Worm (Caenorhabditis elegans) whole organism, midembryonic: ENCODE measurements around the gene ceh-38.
A peak's percentile ranks its signal among the peaks of the same experiment; 100 is the strongest.
"Not testable (repeated sequence)": the region's sequence is repeated elsewhere in the genome, so short reads cannot be mapped to it uniquely, and the experiment has no call there.

Experiments used
- T22C8.4 ChIP-seq: fragments of 200-800 bp; sonication (Bioruptor generic); IDR thresholded peaks from 2 replicates; pipeline ENCODE4 v1.3.6; 2022; ENCODE audit warnings: missing genetic modification characterization, missing compliant biosample characterization
- cog-1 ChIP-seq: sonication (generic microtip); optimal IDR thresholded peaks from 2 replicates; lab custom pipeline; 2016; ENCODE audit warnings: missing genetic modification characterization, missing compliant biosample characterization
- flt-1 ChIP-seq: fragments of 200-800 bp; sonication (Bioruptor generic); IDR thresholded peaks from 2 replicates; pipeline ENCODE4 v1.3.6; 2022; ENCODE audit warnings: missing genetic modification characterization, missing compliant biosample characterization
- klf-2 ChIP-seq: fragments of 200-800 bp; sonication (Bioruptor generic); conservative IDR thresholded peaks from 2 replicates; pipeline ENCODE4 v1.3.6; 2022; ENCODE audit warnings: missing genetic modification reagents, missing genetic modification characterization, missing compliant biosample characterization
- med-1 ChIP-seq: sonication (generic microtip); optimal IDR thresholded peaks from 2 replicates; lab custom pipeline; 2017; ENCODE audit warnings: missing genetic modification characterization, mild to moderate bottlenecking, missing compliant biosample characterization, antibody characterized with exemption, missing genetic modification reagents; ENCODE audit not compliant: insufficient read depth
- ref-1 ChIP-seq: fragments of 200-800 bp; sonication (Bioruptor generic); conservative IDR thresholded peaks from 2 replicates; pipeline ENCODE4 v1.3.6; 2022; ENCODE audit warnings: missing genetic modification reagents, missing genetic modification characterization, missing compliant biosample characterization
- tab-1 ChIP-seq: fragments of 200-800 bp; sonication (Bioruptor generic); IDR thresholded peaks from 2 replicates; pipeline ENCODE4 v1.3.6; 2022; ENCODE audit warnings: missing genetic modification characterization, missing compliant biosample characterization
- ztf-23 ChIP-seq: fragments of 200-800 bp; sonication (Bioruptor generic); IDR thresholded peaks from 2 replicates; pipeline ENCODE4 v1.3.6; 2022; ENCODE audit warnings: missing genetic modification reagents, missing genetic modification characterization, missing compliant biosample characterization
- ztf-29 ChIP-seq: fragments of 200-800 bp; sonication (Bioruptor generic); IDR thresholded peaks from 2 replicates; pipeline ENCODE4 v1.3.6; 2022; ENCODE audit warnings: missing genetic modification reagents, missing genetic modification characterization, missing compliant biosample characterization

The ceh-38 gene

DNA sequence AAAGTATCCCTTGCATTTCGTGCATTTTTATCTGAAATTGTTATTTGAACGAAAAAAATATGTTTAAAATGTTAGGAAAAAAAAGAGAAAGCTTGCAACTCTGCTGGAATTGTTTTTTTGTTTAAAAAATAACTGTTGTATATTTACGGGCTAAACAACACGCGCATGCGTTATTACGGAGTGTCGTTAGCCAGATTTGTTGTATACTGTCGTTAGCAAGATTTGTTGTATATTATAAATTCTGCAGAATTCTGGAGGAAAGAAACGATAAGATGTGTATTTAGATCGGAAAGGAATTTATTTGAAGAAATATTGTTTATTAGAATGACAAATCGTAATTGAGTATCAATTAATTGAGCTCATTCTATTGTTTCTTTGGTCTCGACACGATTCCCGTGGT, 16.3 kb downstream of the ceh-38 start, which contains the start of gene eif-2Bgamma:
Gene eif-2Bgamma (minus strand): TSS at position 31 of the 400 bp plus-strand sequence.
- TF ChIP-seq tab-1 (GFP tag; lab: Robert Waterston, UW) = no peak
- TF ChIP-seq med-1 (GFP tag; lab: Kevin White, UChicago) = no peak
- TF ChIP-seq klf-2 (GFP tag; lab: Robert Waterston, UW) = no peak
- TF ChIP-seq ztf-29 (GFP tag; lab: Robert Waterston, UW) = no peak
- no peak for TF ChIP-seq flt-1 (GFP tag; lab: Robert Waterston, UW)
- TF ChIP-seq T22C8.4 = no peak
- TF ChIP-seq cog-1 (tag; lab: Kevin White, UChicago) = no peak
- TF ChIP-seq ref-1 (GFP tag; lab: Robert Waterston, UW) = no peak
- no peak for TF ChIP-seq ztf-23

- TF ChIP-seq T22C8.4 (no peak), med-1 (GFP tag; lab: Kevin White, UChicago) (no peak), ztf-29 (GFP tag; lab: Robert Waterston, UW) (no peak; the same call in 1 of the 2 replicates), flt-1 (GFP tag; lab: Robert Waterston, UW) (peak; percentile 68), cog-1 (tag; lab: Kevin White, UChicago) (no peak), klf-2 (GFP tag; lab: Robert Waterston, UW) (no peak; the same call in 1 of the 2 replicates), ref-1 (GFP tag; lab: Robert Waterston, UW) (peak; percentile 4; the same call in 1 of the 2 replicates)
These were observed 16.9 kb downstream of the ceh-38 start for ce11 chrII:6968191-6968675.

- no peak for TF ChIP-seq ref-1 (GFP tag; lab: Robert Waterston, UW)
These were observed 19.2 kb downstream of the ceh-38 start, which contains the start of gene C15F1.5 for ce11 chrII:6970515-6970914. Gene C15F1.5, minus strand, starts transcription at chrII:6970615.

DNA sequence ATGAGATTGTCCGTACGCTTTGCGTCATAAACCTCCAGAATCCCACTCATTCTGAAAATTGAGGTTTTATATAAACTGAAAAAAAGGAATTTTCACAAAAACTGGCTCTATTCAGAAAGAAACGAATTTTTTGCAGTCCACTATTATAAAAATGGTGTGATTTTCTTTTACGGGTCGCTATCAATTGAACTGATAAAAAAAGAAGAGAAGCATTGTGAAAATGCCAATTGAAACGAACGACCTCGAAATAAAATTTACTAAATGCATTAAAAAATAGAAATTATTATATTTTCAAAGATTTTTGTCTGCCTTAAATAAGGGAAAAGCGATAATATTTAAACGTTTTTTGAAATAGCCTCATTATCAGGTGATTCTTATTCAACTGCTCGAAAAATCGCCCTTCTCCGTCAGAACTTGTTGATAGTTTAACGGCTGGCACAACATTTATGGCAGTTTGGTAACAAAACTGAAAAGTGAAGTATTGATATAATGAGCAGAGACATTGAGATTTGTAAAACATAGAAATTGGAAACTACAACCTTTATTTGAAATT, 20.9 kb downstream of the ceh-38 start, which contains the start of gene art-1:
Gene art-1 (minus strand): TSS at position 51 of the 553 bp plus-strand sequence.
- no peak for TF ChIP-seq T22C8.4
- TF ChIP-seq flt-1 (GFP tag; lab: Robert Waterston, UW) = no peak
- no peak for TF ChIP-seq ztf-23
- TF ChIP-seq cog-1 (tag; lab: Kevin White, UChicago) = no peak
- no peak for TF ChIP-seq ztf-29 (GFP tag; lab: Robert Waterston, UW)
- TF ChIP-seq klf-2 (GFP tag; lab: Robert Waterston, UW) = no peak
- TF ChIP-seq tab-1 (GFP tag; lab: Robert Waterston, UW) = no peak
- no peak for TF ChIP-seq med-1 (GFP tag; lab: Kevin White, UChicago)

DNA sequence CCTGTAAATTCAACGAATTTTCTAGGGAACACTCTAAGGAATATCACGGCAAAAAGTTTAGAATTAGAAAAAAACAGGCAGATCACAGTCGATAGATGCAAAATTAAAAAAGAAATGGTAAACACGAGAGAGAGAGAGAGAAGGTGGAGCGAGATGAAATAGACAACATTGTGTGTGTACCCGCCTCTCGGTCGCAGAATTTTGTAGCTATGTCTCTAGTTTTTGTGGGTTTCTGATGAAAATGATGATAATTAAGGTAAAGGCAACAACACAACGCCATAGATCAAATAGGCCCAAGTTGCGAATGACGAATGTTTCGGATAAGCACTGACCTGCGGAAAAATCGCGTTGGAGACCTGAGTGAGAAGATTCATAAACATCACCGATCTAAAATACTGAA, 22.2 kb downstream of the ceh-38 start, which contains the start of gene sod-1:
Gene sod-1 (minus strand): TSS at position 387 of the 400 bp plus-strand sequence.
- TF ChIP-seq tab-1 (GFP tag; lab: Robert Waterston, UW) (no peak), ztf-23 (no peak), T22C8.4 (no peak), klf-2 (GFP tag; lab: Robert Waterston, UW) (no peak), flt-1 (GFP tag; lab: Robert Waterston, UW) (no peak), med-1 (GFP tag; lab: Kevin White, UChicago) (no peak), ref-1 (GFP tag; lab: Robert Waterston, UW) (no peak), ztf-29 (GFP tag; lab: Robert Waterston, UW) (no peak), cog-1 (tag; lab: Kevin White, UChicago) (no peak)

ce11 chrII:6974011-6974410, 22.7 kb downstream of the ceh-38 start:
- TF ChIP-seq cog-1 (tag; lab: Kevin White, UChicago) = no peak
- TF ChIP-seq med-1 (GFP tag; lab: Kevin White, UChicago) = no peak
- TF ChIP-seq flt-1 (GFP tag; lab: Robert Waterston, UW) = no peak

DNA sequence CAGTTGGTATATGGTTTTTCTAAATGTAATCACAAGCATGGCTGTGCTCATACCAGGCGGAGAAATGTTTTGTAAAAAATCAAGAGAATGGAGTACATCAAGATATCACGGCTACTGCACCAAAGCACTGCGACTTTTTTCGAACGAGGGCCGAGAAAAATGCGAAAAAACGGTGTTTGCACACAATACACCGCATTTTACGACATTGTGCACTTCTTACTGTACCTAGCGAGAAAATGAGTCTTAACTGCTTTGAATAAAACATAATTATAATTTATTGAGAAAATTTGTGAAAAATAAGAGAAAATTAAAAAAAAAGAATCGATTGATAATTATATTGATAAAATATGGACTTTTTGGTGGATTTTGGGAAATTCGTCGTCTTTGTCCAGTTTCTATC, 24.4 kb downstream of the ceh-38 start:
- TF ChIP-seq klf-2 (GFP tag; lab: Robert Waterston, UW) = no peak
- TF ChIP-seq cog-1 (tag; lab: Kevin White, UChicago) = no peak
- TF ChIP-seq flt-1 (GFP tag; lab: Robert Waterston, UW) = no peak
- TF ChIP-seq ztf-23 = no peak

DNA sequence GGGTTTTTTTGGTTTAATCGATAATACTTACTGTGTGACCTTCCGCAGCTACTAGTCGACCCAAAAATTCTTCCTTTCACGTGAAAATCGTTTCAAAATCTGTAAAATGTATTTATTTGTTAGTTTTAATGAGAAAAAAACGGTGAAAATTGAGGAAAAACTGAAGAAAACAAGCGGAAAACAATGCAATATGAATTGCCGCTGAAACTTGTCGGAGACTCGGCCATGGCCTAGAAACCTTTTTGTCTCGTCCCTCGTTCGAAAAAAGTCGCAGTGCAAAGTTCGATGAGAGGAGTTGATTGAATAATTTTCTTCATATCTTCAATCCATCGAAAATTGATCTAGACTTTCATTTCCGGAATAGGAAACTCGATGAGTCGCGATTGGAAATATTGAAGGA, 26.4 kb downstream of the ceh-38 start, which contains the start of gene C15F1.8:
Gene C15F1.8 (minus strand): TSS at position 101 of the 400 bp plus-strand sequence.
- not testable (repeated sequence) for TF ChIP-seq klf-2 (GFP tag; lab: Robert Waterston, UW); med-1 (GFP tag; lab: Kevin White, UChicago); T22C8.4

DNA sequence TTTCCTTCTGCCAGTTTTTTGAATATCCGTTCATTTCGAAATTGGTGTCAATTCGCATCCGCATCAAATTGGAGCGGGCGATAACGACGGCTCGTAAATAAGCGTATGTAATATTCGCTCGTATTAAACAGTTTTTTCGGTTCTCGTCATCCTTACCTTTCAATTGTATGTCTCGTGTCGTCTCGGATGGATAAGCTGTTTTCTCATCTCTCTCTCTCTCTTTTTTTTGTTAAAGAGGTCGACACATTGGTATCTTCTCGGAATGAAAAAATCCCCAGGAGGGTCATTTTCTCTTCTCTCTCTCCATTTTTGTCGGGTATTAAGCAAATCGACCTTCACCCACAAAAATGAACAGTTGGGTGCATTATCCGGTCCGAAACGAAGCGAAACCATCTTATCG, 27.6 kb downstream of the ceh-38 start:
- TF ChIP-seq ztf-23 (no peak), ref-1 (GFP tag; lab: Robert Waterston, UW) (no peak), flt-1 (GFP tag; lab: Robert Waterston, UW) (no peak), klf-2 (GFP tag; lab: Robert Waterston, UW) (no peak), tab-1 (GFP tag; lab: Robert Waterston, UW) (no peak), med-1 (GFP tag; lab: Kevin White, UChicago) (no peak), cog-1 (tag; lab: Kevin White, UChicago) (no peak), ztf-29 (GFP tag; lab: Robert Waterston, UW) (no peak), T22C8.4 (no peak)

DNA sequence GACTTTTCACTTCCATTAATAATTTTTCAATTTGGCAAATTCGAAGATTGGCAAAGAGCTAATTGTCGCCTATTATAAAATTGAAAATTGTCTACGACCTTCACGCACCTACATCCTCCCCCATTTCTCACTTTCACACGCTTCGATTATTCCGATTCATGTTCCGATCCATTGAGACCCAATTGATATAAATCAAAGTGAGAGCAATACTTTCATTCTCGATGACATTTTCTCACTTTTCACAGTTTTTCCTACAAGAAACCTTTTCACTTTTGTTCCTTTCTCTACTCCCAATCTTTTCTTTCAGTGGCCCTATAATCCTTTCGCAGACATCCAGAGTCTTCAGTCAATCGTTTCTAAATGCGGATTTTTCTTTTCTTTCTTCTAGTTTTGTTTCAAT, 28.3 kb downstream of the ceh-38 start, which contains the start of gene C15F1.2:
Gene C15F1.2 (plus strand): TSS at position 308 of the 400 bp plus-strand sequence.
- TF ChIP-seq T22C8.4 (no peak), cog-1 (tag; lab: Kevin White, UChicago) (no peak)
